Fruit fly (Drosophila melanogaster) whole organism, pupa: Measurements from ENCODE around the gene peb.

ENCODE experiments used
- CG10348 ChIP-seq: fragments of 200-800 bp; sonication (Bioruptor generic); IDR thresholded peaks from 2 replicates; pipeline ENCODE4 v1.3.6; 2022; ENCODE audit warnings: missing biosample characterization, missing genetic modification characterization
- CG12605 ChIP-seq: fragments of 200-800 bp; sonication (Bioruptor generic); IDR thresholded peaks from 2 replicates; pipeline ENCODE4 v1.3.6; 2022; ENCODE audit warnings: missing biosample characterization, missing genetic modification characterization
- CG13204 ChIP-seq: fragments of 200-800 bp; sonication (Bioruptor generic); optimal IDR thresholded peaks from 2 replicates; lab custom pipeline; 2018; ENCODE audit warnings: missing biosample characterization, mild to moderate bottlenecking, missing genetic modification characterization, moderate library complexity
- CG14655 ChIP-seq: fragments of 200-800 bp; sonication (Bioruptor generic); optimal IDR thresholded peaks from 3 replicates; lab custom pipeline; 2017; ENCODE audit warnings: mild to moderate bottlenecking, missing biosample characterization, missing genetic modification reagents, missing genetic modification characterization
- CG15710 ChIP-seq: fragments of 200-800 bp; sonication (Bioruptor generic); optimal IDR thresholded peaks from 2 replicates; lab custom pipeline; 2018; ENCODE audit warnings: missing biosample characterization, mild to moderate bottlenecking, missing genetic modification characterization, moderate library complexity
- CG17806 ChIP-seq: fragments of 200-800 bp; sonication (Bioruptor generic); optimal IDR thresholded peaks from 2 replicates; lab custom pipeline; 2018; ENCODE audit warnings: missing biosample characterization, mild to moderate bottlenecking, missing genetic modification characterization, moderate library complexity
- CG32121 ChIP-seq: fragments of 200-800 bp; sonication (Bioruptor generic); IDR thresholded peaks from 2 replicates; pipeline ENCODE4 v1.3.6; 2022; ENCODE audit warnings: missing biosample characterization, missing genetic modification characterization
- CG34367 ChIP-seq: fragments of 200-800 bp; sonication (Bioruptor generic); optimal IDR thresholded peaks from 2 replicates; lab custom pipeline; 2018; ENCODE audit warnings: missing biosample characterization, mild to moderate bottlenecking, missing genetic modification characterization
- CG4496 ChIP-seq: fragments of 200-800 bp; sonication (Bioruptor generic); IDR thresholded peaks from 3 replicates; pipeline ENCODE4 v1.3.6; 2022; ENCODE audit warnings: missing biosample characterization, missing genetic modification characterization
- CG8159 ChIP-seq: fragments of 200-800 bp; sonication (Bioruptor generic); optimal IDR thresholded peaks from 3 replicates; lab custom pipeline; 2018; ENCODE audit warnings: missing biosample characterization, mild to moderate bottlenecking, missing genetic modification characterization, moderate library complexity
- CG8301 ChIP-seq: fragments of 200-800 bp; sonication (Bioruptor generic); optimal IDR thresholded peaks from 2 replicates; lab custom pipeline; 2018; ENCODE audit warnings: missing biosample characterization, mild to moderate bottlenecking, missing genetic modification characterization
- CG9948 ChIP-seq: fragments of 200-800 bp; sonication (Bioruptor generic); optimal IDR thresholded peaks from 2 replicates; lab custom pipeline; 2018; ENCODE audit warnings: missing biosample characterization, mild to moderate bottlenecking, missing genetic modification characterization, moderate library complexity
- D1 ChIP-seq: fragments of 200-800 bp; sonication (Bioruptor generic); optimal IDR thresholded peaks from 2 replicates; lab custom pipeline; 2018; ENCODE audit warnings: missing biosample characterization, mild to moderate bottlenecking, missing genetic modification characterization, moderate library complexity
- EcR ChIP-seq: fragments of 200-800 bp; sonication (Bioruptor generic); optimal IDR thresholded peaks from 3 replicates; lab custom pipeline; 2019; ENCODE audit warnings: missing biosample characterization, missing genetic modification characterization, mild to moderate bottlenecking, moderate library complexity, missing genetic modification reagents
- Ets98B ChIP-seq: fragments of 200-800 bp; sonication (Bioruptor generic); IDR thresholded peaks from 2 replicates; pipeline ENCODE4 v1.3.6; 2022; ENCODE audit warnings: missing biosample characterization, missing genetic modification characterization
- Pif1A ChIP-seq: fragments of 200-800 bp; sonication (Bioruptor generic); optimal IDR thresholded peaks from 3 replicates; lab custom pipeline; 2016; ENCODE audit warnings: missing biosample characterization, missing genetic modification characterization
- Pif1B ChIP-seq: fragments of 200-800 bp; sonication (Bioruptor generic); optimal IDR thresholded peaks from 3 replicates; lab custom pipeline; 2016; ENCODE audit warnings: missing biosample characterization, missing genetic modification characterization
- Snoo ChIP-seq: fragments of 200-800 bp; sonication (Bioruptor generic); optimal IDR thresholded peaks from 3 replicates; lab custom pipeline; 2017; ENCODE audit warnings: missing biosample characterization, mild to moderate bottlenecking, missing genetic modification characterization, inconsistent platforms
- fd96Ca ChIP-seq: fragments of 200-800 bp; sonication (Bioruptor generic); IDR thresholded peaks from 3 replicates; pipeline ENCODE4 v1.3.6; 2022; ENCODE audit warnings: missing biosample characterization, missing genetic modification characterization
- gl ChIP-seq: fragments of 200-800 bp; sonication (Bioruptor generic); optimal IDR thresholded peaks from 2 replicates; lab custom pipeline; 2018; ENCODE audit warnings: missing biosample characterization, mild to moderate bottlenecking, missing genetic modification characterization
- rn ChIP-seq: fragments of 200-800 bp; sonication (Bioruptor generic); IDR thresholded peaks from 2 replicates; pipeline ENCODE4 v1.3.6; 2022; ENCODE audit warnings: missing biosample characterization, missing genetic modification characterization

The peb gene

DNA sequence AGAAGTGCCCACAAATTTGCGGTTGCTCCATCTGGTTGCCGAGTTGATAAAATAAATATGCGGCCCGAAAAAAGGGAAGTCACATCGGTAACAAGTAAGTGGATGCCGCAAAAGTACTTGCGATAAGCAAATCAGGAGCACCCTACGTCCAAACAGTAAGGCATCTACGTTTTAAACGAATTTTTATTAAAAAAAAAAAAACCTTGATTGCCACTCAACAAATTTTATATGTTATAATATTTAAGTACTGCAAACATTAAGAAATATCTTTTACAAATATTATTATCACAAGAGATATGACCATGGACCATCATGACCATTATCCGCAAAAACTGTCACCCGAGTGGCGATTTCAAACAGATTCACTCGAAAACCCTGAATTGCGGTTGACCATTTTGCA is 13.3 kb upstream of the peb start:
- TF ChIP-seq CG8159 (tag; lab: Kevin White, UChicago) (no peak), CG15710 (no peak), CG8301 (tag; lab: Kevin White, UChicago) (no peak), CG4496 (GFP tag; lab: Robert Waterston, UW) (no peak), CG12605 (GFP tag; lab: Robert Waterston, UW) (no peak), CG32121 (GFP tag; lab: Robert Waterston, UW) (no peak), gl (tag; lab: Kevin White, UChicago) (no peak), D1 (tag; lab: Kevin White, UChicago) (no peak), CG13204 (GFP tag; lab: Kevin White, UChicago) (no peak), Snoo (tag; lab: Kevin White, UChicago) (no peak), Pif1B (GFP tag; lab: Kevin White, UChicago) (no peak), CG17806 (tag; lab: Kevin White, UChicago) (no peak)

DNA sequence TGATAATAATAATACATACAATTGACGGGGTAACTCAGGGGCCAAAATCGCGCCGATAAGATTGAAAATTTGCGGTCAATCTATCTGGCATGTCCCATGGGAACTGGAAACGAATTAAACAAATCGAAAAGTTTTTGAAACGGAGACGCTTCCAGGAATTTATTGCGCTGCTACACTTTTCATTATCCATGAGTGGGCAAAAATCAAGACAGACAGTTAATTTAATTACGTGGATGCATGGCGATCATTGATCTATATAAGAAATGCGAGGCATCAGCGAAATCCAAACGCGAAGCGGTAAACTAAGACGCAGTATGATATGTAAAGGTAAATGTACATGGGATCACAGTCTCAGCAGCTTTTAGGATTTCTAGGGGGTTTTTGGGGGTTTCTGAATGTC is 12.8 kb upstream of the peb start:
- TF ChIP-seq fd96Ca (GFP tag; lab: Robert Waterston, UW): no peak
- TF ChIP-seq CG32121 (GFP tag; lab: Robert Waterston, UW): no peak
- no peak for TF ChIP-seq Snoo (tag; lab: Kevin White, UChicago)
- TF ChIP-seq Pif1A (GFP tag; lab: Kevin White, UChicago): no peak
- TF ChIP-seq CG13204 (GFP tag; lab: Kevin White, UChicago): no peak
- TF ChIP-seq CG14655: no peak
- TF ChIP-seq CG34367: no peak
- no peak for TF ChIP-seq CG8159 (tag; lab: Kevin White, UChicago)
- no peak for TF ChIP-seq EcR (GFP tag; lab: Kevin White, UChicago)
- TF ChIP-seq, all 21 proteins: peak for 0

DNA sequence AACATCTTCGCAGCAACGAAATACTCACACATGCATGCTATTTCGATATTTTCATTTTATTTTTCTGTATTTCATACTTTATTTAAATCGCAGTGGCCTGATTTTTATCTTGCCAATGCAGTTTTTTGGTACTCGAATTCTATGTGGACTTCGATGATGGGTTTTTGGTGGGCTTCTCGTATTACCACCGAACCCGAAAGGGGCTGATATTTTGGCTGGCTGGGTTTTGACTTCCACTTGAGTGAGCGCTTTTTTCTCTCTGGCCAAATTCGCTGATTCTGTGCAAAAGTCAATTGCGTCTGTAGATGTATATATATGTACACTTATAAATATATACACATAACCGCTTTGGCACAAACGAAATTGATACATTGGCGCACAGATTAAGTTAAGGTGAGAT is 12.1 kb upstream of the peb start:
- TF ChIP-seq CG8301 (tag; lab: Kevin White, UChicago) (no peak), gl (tag; lab: Kevin White, UChicago) (no peak)

DNA sequence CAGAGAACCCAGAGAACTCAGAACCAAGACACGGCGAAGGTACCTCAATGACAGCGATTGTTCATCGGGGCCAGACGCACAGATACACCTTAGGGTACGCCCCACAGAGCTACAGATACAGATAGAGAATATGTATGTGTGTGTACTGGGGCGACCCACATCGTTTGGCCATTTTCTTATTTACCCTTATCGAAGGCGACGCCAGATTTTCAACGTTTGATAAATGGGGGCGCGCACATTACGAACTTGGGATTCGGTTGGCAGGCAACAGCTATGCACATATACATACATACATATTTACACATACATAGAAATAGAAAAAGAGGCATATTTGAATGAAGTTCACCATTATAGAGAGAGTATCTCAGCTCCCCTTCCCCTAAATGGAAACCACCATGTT is 10.9 kb upstream of the peb start:
- no peak for TF ChIP-seq Snoo (tag; lab: Kevin White, UChicago)
- no peak for TF ChIP-seq CG13204 (GFP tag; lab: Kevin White, UChicago)
- TF ChIP-seq CG9948 (tag; lab: Kevin White, UChicago): no peak
- TF ChIP-seq CG12605 (GFP tag; lab: Robert Waterston, UW): no peak
- TF ChIP-seq EcR (GFP tag; lab: Kevin White, UChicago): no peak
- no peak for TF ChIP-seq CG4496 (GFP tag; lab: Robert Waterston, UW)
- TF ChIP-seq CG17806 (tag; lab: Kevin White, UChicago): no peak
- no peak for TF ChIP-seq CG10348 (GFP tag; lab: Robert Waterston, UW)
- no peak for TF ChIP-seq CG15710
- no peak for TF ChIP-seq CG8159 (tag; lab: Kevin White, UChicago)
- no peak for TF ChIP-seq CG34367
- TF ChIP-seq rn (GFP tag; lab: Robert Waterston, UW): no peak
- TF ChIP-seq Pif1B (GFP tag; lab: Kevin White, UChicago): no peak
- no peak for TF ChIP-seq Ets98B
- no peak for TF ChIP-seq fd96Ca (GFP tag; lab: Robert Waterston, UW)
- TF ChIP-seq D1 (tag; lab: Kevin White, UChicago): no peak
- no peak for TF ChIP-seq Pif1A (GFP tag; lab: Kevin White, UChicago)
- TF ChIP-seq CG8301 (tag; lab: Kevin White, UChicago): no peak
- TF ChIP-seq gl (tag; lab: Kevin White, UChicago): no peak
- TF ChIP-seq CG32121 (GFP tag; lab: Robert Waterston, UW): no peak

DNA sequence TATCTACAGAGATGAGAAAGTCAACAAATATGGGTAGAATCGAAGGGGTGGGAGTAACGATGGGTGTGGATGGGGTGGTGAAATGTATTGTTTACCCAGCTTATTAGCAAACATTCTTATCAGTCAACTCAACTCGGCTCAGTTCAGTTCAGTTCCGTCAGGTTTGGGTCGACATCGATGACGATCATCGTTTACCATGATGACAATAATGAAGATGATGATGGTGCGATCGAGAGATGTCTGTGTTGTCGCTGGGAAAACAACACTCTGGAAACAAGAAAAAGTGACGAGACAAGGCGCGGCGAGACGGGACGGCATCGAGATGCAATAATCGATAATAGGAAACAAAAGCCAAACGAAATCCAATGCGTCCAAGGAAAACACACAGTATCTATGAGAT is 7.6 kb upstream of the peb start:
- TF ChIP-seq CG17806 (tag; lab: Kevin White, UChicago) (no peak), CG12605 (GFP tag; lab: Robert Waterston, UW) (no peak), Pif1A (GFP tag; lab: Kevin White, UChicago) (no peak), CG14655 (no peak), rn (GFP tag; lab: Robert Waterston, UW) (no peak)

DNA sequence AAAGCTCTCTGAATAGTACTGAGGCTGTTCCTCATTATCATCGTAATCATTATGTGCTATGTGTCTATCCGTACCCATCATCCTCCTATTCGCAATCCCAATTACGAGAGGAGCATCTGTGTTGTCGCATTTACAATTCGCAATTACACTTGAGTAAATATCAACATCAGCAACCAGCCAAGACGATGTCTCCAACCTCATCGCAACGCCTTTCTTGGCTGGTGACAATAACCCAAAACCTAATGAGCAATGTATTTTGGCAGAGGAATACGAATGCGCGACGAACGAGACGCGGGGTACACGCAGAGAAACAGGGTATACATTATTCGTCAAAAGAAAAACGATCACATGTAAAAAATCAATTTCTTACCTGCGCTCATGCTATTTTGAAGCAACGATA is 6.9 kb upstream of the peb start:
- TF ChIP-seq CG8159 (tag; lab: Kevin White, UChicago) (no peak), EcR (GFP tag; lab: Kevin White, UChicago) (no peak)

DNA sequence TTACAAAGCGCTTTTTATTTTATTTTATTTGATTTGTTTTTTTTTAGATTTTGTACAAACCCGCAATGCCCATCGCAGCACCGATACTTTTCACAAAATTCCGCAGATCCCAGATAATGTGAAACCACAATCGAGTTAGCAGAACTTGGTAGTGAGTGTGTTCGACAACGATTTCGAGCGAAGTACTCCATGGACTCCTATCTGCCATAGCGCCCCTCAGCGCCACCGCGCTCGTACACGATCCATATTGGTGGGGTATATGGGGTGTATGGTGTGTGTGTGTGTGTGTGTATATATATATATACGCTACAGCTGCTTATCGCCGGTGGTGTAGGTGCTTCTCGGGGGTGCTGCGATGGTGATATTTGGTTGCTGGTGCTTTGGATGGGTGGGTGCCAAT is 4.9 kb upstream of the peb start:
- TF ChIP-seq CG12605 (GFP tag; lab: Robert Waterston, UW) (no peak), D1 (tag; lab: Kevin White, UChicago) (no peak), Snoo (tag; lab: Kevin White, UChicago) (no peak), CG4496 (GFP tag; lab: Robert Waterston, UW) (no peak), Ets98B (no peak), Pif1B (GFP tag; lab: Kevin White, UChicago) (no peak), CG8301 (tag; lab: Kevin White, UChicago) (no peak), gl (tag; lab: Kevin White, UChicago) (no peak), CG32121 (GFP tag; lab: Robert Waterston, UW) (no peak), CG13204 (GFP tag; lab: Kevin White, UChicago) (no peak), Pif1A (GFP tag; lab: Kevin White, UChicago) (no peak), CG8159 (tag; lab: Kevin White, UChicago) (no peak), CG9948 (tag; lab: Kevin White, UChicago) (no peak)
